Fruit fly (Drosophila melanogaster) whole organism, embryonic: ENCODE data around the gene Lim3.

Experiments
- Awh ChIP-seq: fragments of 200-800 bp; sonication (Bioruptor generic); IDR thresholded peaks from 2 replicates; pipeline ENCODE4, ENCODE4 v1.3.6; 2022; ENCODE audit warnings: missing biosample characterization, missing genetic modification characterization
- Bdp1 ChIP-seq: fragments of 200-800 bp; sonication (Bioruptor generic); optimal IDR thresholded peaks from 3 replicates; lab custom pipeline; 2016; ENCODE audit warnings: missing biosample characterization, missing genetic modification characterization
- CG10462 ChIP-seq: fragments of 200-800 bp; sonication (Bioruptor generic); optimal IDR thresholded peaks from 2 replicates; lab custom pipeline; 2016; ENCODE audit warnings: missing biosample characterization, missing genetic modification characterization
- CG10959 ChIP-seq: fragments of 200-800 bp; sonication (Bioruptor generic); IDR thresholded peaks from 2 replicates; pipeline ENCODE4 v1.3.6; 2022; ENCODE audit warnings: missing biosample characterization, missing genetic modification characterization
- CG12071 ChIP-seq: fragments of 200-800 bp; sonication (Bioruptor generic); optimal IDR thresholded peaks from 3 replicates; lab custom pipeline; 2018; ENCODE audit warnings: missing biosample characterization, mild to moderate bottlenecking, missing genetic modification characterization
- CG13296 ChIP-seq: fragments of 200-800 bp; sonication (Bioruptor generic); optimal IDR thresholded peaks from 3 replicates; lab custom pipeline; 2018; ENCODE audit warnings: missing biosample characterization, mild to moderate bottlenecking, missing genetic modification characterization
- CG14710 ChIP-seq: fragments of 200-800 bp; sonication (Bioruptor generic); optimal IDR thresholded peaks from 3 replicates; lab custom pipeline; 2019; ENCODE audit warnings: missing biosample characterization, mild to moderate bottlenecking, missing genetic modification characterization, moderate library complexity
- CG14860 ChIP-seq: fragments of 200-800 bp; sonication (Bioruptor generic); IDR thresholded peaks from 3 replicates; pipeline ENCODE4 v1.3.6; 2022; ENCODE audit warnings: missing biosample characterization, missing genetic modification characterization; ENCODE audit not compliant: partially characterized antibody
- CG15011 ChIP-seq: fragments of 200-800 bp; sonication (Bioruptor generic); optimal IDR thresholded peaks from 3 replicates; lab custom pipeline; 2018; ENCODE audit warnings: missing biosample characterization, mild to moderate bottlenecking, missing genetic modification characterization
- CG15073 ChIP-seq: fragments of 200-800 bp; sonication (Bioruptor generic); optimal IDR thresholded peaks from 2 replicates; lab custom pipeline; 2016; ENCODE audit warnings: missing biosample characterization, missing genetic modification characterization
- CG1602 ChIP-seq: fragments of 200-800 bp; sonication (Bioruptor generic); optimal IDR thresholded peaks from 3 replicates; lab custom pipeline; 2016; ENCODE audit warnings: missing biosample characterization, missing genetic modification characterization
- CG16779 ChIP-seq: fragments of 200-800 bp; sonication (Bioruptor generic); IDR thresholded peaks from 2 replicates; pipeline ENCODE4 v1.3.6; 2022; ENCODE audit warnings: missing biosample characterization, missing genetic modification characterization
- CG1792 ChIP-seq: fragments of 200-800 bp; sonication (Bioruptor generic); optimal IDR thresholded peaks from 2 replicates; lab custom pipeline; 2016; ENCODE audit warnings: missing biosample characterization, missing genetic modification characterization
- CG18764 ChIP-seq: fragments of 200-800 bp; sonication (Bioruptor generic); optimal IDR thresholded peaks from 3 replicates; lab custom pipeline; 2016; ENCODE audit warnings: missing biosample characterization, missing genetic modification characterization
- CG2889 ChIP-seq: fragments of 200-800 bp; sonication (Bioruptor generic); IDR thresholded peaks from 3 replicates; pipeline ENCODE4 v1.3.6; 2022; ENCODE audit warnings: missing biosample characterization, missing genetic modification characterization
- CG32767 ChIP-seq: fragments of 200-800 bp; sonication (Bioruptor generic); IDR thresholded peaks from 2 replicates; pipeline ENCODE4 v1.3.6; 2022; ENCODE audit warnings: missing biosample characterization, missing genetic modification characterization
- CG3847 ChIP-seq: fragments of 200-800 bp; sonication (Bioruptor generic); IDR thresholded peaks from 2 replicates; pipeline ENCODE4 v1.3.6; 2022; ENCODE audit warnings: missing biosample characterization, missing genetic modification characterization
- CG4360 ChIP-seq: fragments of 200-800 bp; sonication (Bioruptor generic); IDR thresholded peaks from 2 replicates; pipeline ENCODE4 v1.3.6; 2022; ENCODE audit warnings: missing biosample characterization, missing genetic modification characterization
- CG4707 ChIP-seq: fragments of 200-800 bp; sonication (Bioruptor generic); optimal IDR thresholded peaks from 2 replicates; lab custom pipeline; 2018; ENCODE audit warnings: missing biosample characterization, mild to moderate bottlenecking, missing genetic modification characterization, moderate library complexity
- CG5180 ChIP-seq: fragments of 200-800 bp; sonication (Bioruptor generic); optimal IDR thresholded peaks from 3 replicates; lab custom pipeline; 2017; ENCODE audit warnings: missing biosample characterization, missing genetic modification characterization, mild to moderate bottlenecking, moderate library complexity, missing genetic modification reagents
- CG5953 ChIP-seq: fragments of 200-800 bp; sonication (Bioruptor generic); IDR thresholded peaks from 2 replicates; pipeline ENCODE4 v1.3.6; 2022; ENCODE audit warnings: missing biosample characterization, missing genetic modification characterization
- CG8281 ChIP-seq: fragments of 200-800 bp; sonication (Bioruptor generic); optimal IDR thresholded peaks from 2 replicates; lab custom pipeline; 2018; ENCODE audit warnings: missing biosample characterization, mild to moderate bottlenecking, missing genetic modification characterization, moderate library complexity
- CG8359 ChIP-seq: fragments of 200-800 bp; sonication (Bioruptor generic); optimal IDR thresholded peaks from 2 replicates; lab custom pipeline; 2017; ENCODE audit warnings: missing biosample characterization, mild to moderate bottlenecking, missing genetic modification characterization, borderline replicate concordance
- D19A ChIP-seq: fragments of 200-800 bp; optimal IDR thresholded peaks from 3 replicates; lab custom pipeline; 2019; ENCODE audit warnings: missing biosample characterization, mild to moderate bottlenecking, missing genetic modification characterization, moderate library complexity
- Dp ChIP-seq: fragments of 200-800 bp; sonication (Bioruptor generic); optimal IDR thresholded peaks from 2 replicates; lab custom pipeline; 2018; ENCODE audit warnings: missing biosample characterization, mild to moderate bottlenecking, missing genetic modification characterization, moderate library complexity
- Fer3 ChIP-seq: fragments of 200-800 bp; sonication (Bioruptor generic); optimal IDR thresholded peaks from 2 replicates; lab custom pipeline; 2018; ENCODE audit warnings: missing biosample characterization, mild to moderate bottlenecking, missing genetic modification characterization, moderate library complexity
- Gsc ChIP-seq: fragments of 200-800 bp; sonication (Bioruptor generic); IDR thresholded peaks from 2 replicates; pipeline ENCODE4 v1.3.6; 2022; ENCODE audit warnings: missing biosample characterization, missing genetic modification characterization
- Hmx ChIP-seq: fragments of 200-800 bp; sonication (Bioruptor generic); optimal IDR thresholded peaks from 2 replicates; lab custom pipeline; 2016; ENCODE audit warnings: missing biosample characterization, missing genetic modification characterization
- Lhr ChIP-seq: fragments of 200-800 bp; sonication (Bioruptor generic); optimal IDR thresholded peaks from 3 replicates; lab custom pipeline; 2017; ENCODE audit warnings: mild to moderate bottlenecking, missing biosample characterization, missing genetic modification reagents, missing genetic modification characterization
- Xrp1 ChIP-seq: fragments of 200-800 bp; sonication (Bioruptor generic); IDR thresholded peaks from 2 replicates; pipeline ENCODE4 v1.3.6; 2022; ENCODE audit warnings: missing biosample characterization, missing genetic modification characterization
- YL-1 ChIP-seq: fragments of 200-800 bp; sonication (Bioruptor generic); optimal IDR thresholded peaks from 3 replicates; lab custom pipeline; 2017; ENCODE audit warnings: missing biosample characterization, mild to moderate bottlenecking, missing genetic modification characterization
- cas ChIP-seq: fragments of 200-800 bp; sonication (Bioruptor generic); IDR thresholded peaks from 2 replicates; pipeline ENCODE4 v1.3.6; 2022; ENCODE audit warnings: missing biosample characterization, missing genetic modification characterization
- fd102C ChIP-seq: fragments of 200-800 bp; sonication (Bioruptor generic); optimal IDR thresholded peaks from 2 replicates; lab custom pipeline; 2018; ENCODE audit warnings: missing biosample characterization, mild to moderate bottlenecking, missing genetic modification characterization, moderate library complexity
- ftz-f1 ChIP-seq: fragments of 200-800 bp; sonication (Bioruptor generic); optimal IDR thresholded peaks from 2 replicates; lab custom pipeline; 2016; ENCODE audit warnings: missing biosample characterization, missing genetic modification characterization
- gce ChIP-seq: fragments of 200-800 bp; sonication (Bioruptor generic); IDR thresholded peaks from 3 replicates; pipeline ENCODE4 v1.3.6; 2022; ENCODE audit warnings: missing biosample characterization, missing genetic modification characterization
- gsb ChIP-seq: fragments of 200-800 bp; sonication (Bioruptor generic); IDR thresholded peaks from 2 replicates; pipeline ENCODE4 v1.3.6; 2022; ENCODE audit warnings: missing biosample characterization, missing genetic modification characterization
- kni ChIP-seq: fragments of 200-800 bp; sonication (Bioruptor generic); optimal IDR thresholded peaks from 3 replicates; lab custom pipeline; 2017; ENCODE audit warnings: mild to moderate bottlenecking, missing biosample characterization, missing genetic modification reagents, missing genetic modification characterization
- lbe ChIP-seq: fragments of 200-800 bp; sonication (Bioruptor generic); optimal IDR thresholded peaks from 2 replicates; lab custom pipeline; 2016; ENCODE audit warnings: missing biosample characterization, mild to moderate bottlenecking, missing genetic modification characterization
- oc ChIP-seq: fragments of 200-800 bp; sonication (Bioruptor generic); optimal IDR thresholded peaks from 2 replicates; lab custom pipeline; 2018; ENCODE audit warnings: missing biosample characterization, mild to moderate bottlenecking, missing genetic modification characterization, moderate library complexity
- org-1 ChIP-seq: fragments of 200-800 bp; sonication (Bioruptor generic); optimal IDR thresholded peaks from 2 replicates; lab custom pipeline; 2017; ENCODE audit warnings: missing biosample characterization, missing genetic modification characterization
- otp ChIP-seq: fragments of 200-800 bp; sonication (Bioruptor generic); IDR thresholded peaks from 3 replicates; pipeline ENCODE4, ENCODE4 v1.3.6; 2022; ENCODE audit warnings: missing biosample characterization, missing genetic modification characterization
- pb ChIP-seq: fragments of 200-800 bp; sonication (Bioruptor generic); optimal IDR thresholded peaks from 3 replicates; lab custom pipeline; 2016; ENCODE audit warnings: missing biosample characterization, missing genetic modification characterization
- peb ChIP-seq: fragments of 200-800 bp; sonication (Bioruptor generic); IDR thresholded peaks from 2 replicates; pipeline ENCODE4 v1.3.6; 2022; ENCODE audit warnings: missing biosample characterization, missing genetic modification characterization
- pum ChIP-seq: fragments of 200-800 bp; sonication (Bioruptor generic); optimal IDR thresholded peaks from 2 replicates; lab custom pipeline; 2016; ENCODE audit warnings: missing biosample characterization, missing genetic modification characterization
- repo ChIP-seq: fragments of 200-800 bp; sonication (Bioruptor generic); optimal IDR thresholded peaks from 2 replicates; lab custom pipeline; 2016; ENCODE audit warnings: missing biosample characterization, missing genetic modification characterization
- rib ChIP-seq: fragments of 200-800 bp; sonication (Bioruptor generic); IDR thresholded peaks from 2 replicates; pipeline ENCODE4 v1.3.6; 2022; ENCODE audit warnings: missing biosample characterization, missing genetic modification characterization
- sd ChIP-seq: fragments of 200-800 bp; sonication (Bioruptor generic); optimal IDR thresholded peaks from 3 replicates; lab custom pipeline; 2018; ENCODE audit warnings: missing biosample characterization, mild to moderate bottlenecking, missing genetic modification characterization, moderate library complexity
- slbo ChIP-seq: fragments of 200-800 bp; sonication (Bioruptor generic); IDR thresholded peaks from 2 replicates; pipeline ENCODE4 v1.3.6; 2022; ENCODE audit warnings: missing biosample characterization, missing genetic modification characterization
- slou ChIP-seq: fragments of 200-800 bp; sonication (Bioruptor generic); optimal IDR thresholded peaks from 3 replicates; lab custom pipeline; 2016; ENCODE audit warnings: missing biosample characterization, missing genetic modification characterization
- tgo ChIP-seq: fragments of 200-800 bp; sonication (Bioruptor generic); IDR thresholded peaks from 3 replicates; pipeline ENCODE4 v1.3.6; 2022; ENCODE audit warnings: missing biosample characterization, missing genetic modification characterization
- tio ChIP-seq: fragments of 200-800 bp; sonication (Bioruptor generic); optimal IDR thresholded peaks from 2 replicates; lab custom pipeline; 2017; ENCODE audit warnings: missing biosample characterization, missing genetic modification characterization, inconsistent platforms

The Lim3 gene

dm6 chr2L:19131905-19132402, 23.7 kb upstream of the Lim3 start, which contains the start of the genes AsnRS and DCTN6-p27 (continued):
- TF ChIP-seq cas (GFP tag; lab: Robert Waterston, UW) (no peak), Gsc (GFP tag; lab: Robert Waterston, UW) (no peak), CG14710 (tag; lab: Kevin White, UChicago) (peak; percentile 77), Xrp1 (GFP tag; lab: Robert Waterston, UW) (peak; percentile 73), CG5180 (GFP tag; lab: Kevin White, UChicago) (no peak), kni (GFP tag; lab: Kevin White, UChicago) (peak; percentile 74), CG15011 (no peak), fd102C (GFP tag; lab: Kevin White, UChicago) (peak; percentile 2), CG16779 (GFP tag; lab: Robert Waterston, UW) (peak; percentile 40; the same call in 1 of the 2 replicates), ftz-f1 (GFP tag; lab: Kevin White, UChicago) (no peak), CG4707 (GFP tag; lab: Kevin White, UChicago) (no peak), CG1602 (peak; percentile 67), CG13296 (peak; percentile 74), lbe (GFP tag; lab: Kevin White, UChicago) (peak; percentile 51), CG8281 (tag; lab: Kevin White, UChicago) (peak; percentile 8), CG3847 (GFP tag; lab: Robert Waterston, UW) (peak; percentile 63), D19A (tag; lab: Kevin White, UChicago) (peak; percentile 41), Bdp1 (GFP tag; lab: Kevin White, UChicago) (peak; percentile 39), CG15073 (no peak), pb (no peak), CG2889 (GFP tag; lab: Robert Waterston, UW) (no peak), CG8359 (GFP tag; lab: Kevin White, UChicago) (no peak), gce (GFP tag; lab: Robert Waterston, UW) (no peak), rib (GFP tag; lab: Robert Waterston, UW) (no peak), Awh (GFP tag; lab: Robert Waterston, UW) (no peak; the same call in 1 of the 2 replicates), CG12071 (GFP tag; lab: Kevin White, UChicago) (no peak), Dp (peak; percentile 49), CG1792 (GFP tag; lab: Kevin White, UChicago) (no peak), gsb (GFP tag; lab: Robert Waterston, UW) (no peak), CG5953 (0 out of 2 replicates have a peak, but pooled peaks have one; percentile 48), org-1 (GFP tag; lab: Kevin White, UChicago) (no peak), peb (no peak), CG32767 (no peak), Lhr (GFP tag; lab: Kevin White, UChicago) (peak; percentile 19), Fer3 (peak; percentile 73), YL-1 (peak; percentile 72), repo (GFP tag; lab: Kevin White, UChicago) (peak; percentile 9), Hmx (GFP tag; lab: Kevin White, UChicago) (no peak), slou (peak; percentile 44), otp (GFP tag; lab: Robert Waterston, UW) (0 out of 3 replicates have a peak, but pooled peaks have one; percentile 40), pum (peak; percentile 24), CG10462 (GFP tag; lab: Kevin White, UChicago) (peak; percentile 56), CG4360 (GFP tag; lab: Robert Waterston, UW) (no peak), slbo (GFP tag; lab: Robert Waterston, UW) (peak; percentile 83), CG10959 (GFP tag; lab: Robert Waterston, UW) (no peak), CG18764 (peak; percentile 61), tgo (GFP tag; lab: Robert Waterston, UW) (peak; percentile 55), tio (GFP tag; lab: Kevin White, UChicago) (no peak), oc (tag; lab: Kevin White, UChicago) (no peak), sd (tag; lab: Kevin White, UChicago) (peak; percentile 99), CG14860 (GFP tag; lab: Robert Waterston, UW) (peak; percentile 71; the same call in 2 of the 3 replicates)
